Fruit fly (Drosophila melanogaster) whole organism, embryonic: Measurements from ENCODE around the gene sbr.

Source experiments
- Adf1 ChIP-seq: fragments of 200-800 bp; sonication (Bioruptor generic); IDR thresholded peaks from 2 replicates; pipeline ENCODE4 v1.3.6; 2022; ENCODE audit warnings: missing biosample characterization, missing genetic modification characterization
- BEAF-32 ChIP-seq: fragments of 200-800 bp; sonication (Bioruptor generic); optimal IDR thresholded peaks from 3 replicates; lab custom pipeline; 2017; ENCODE audit warnings: missing biosample characterization, missing genetic modification characterization, mild to moderate bottlenecking, moderate library complexity, missing genetic modification reagents
- CG10147 ChIP-seq: fragments of 200-800 bp; sonication (Bioruptor generic); optimal IDR thresholded peaks from 2 replicates; lab custom pipeline; 2019; ENCODE audit warnings: missing biosample characterization, mild to moderate bottlenecking, missing genetic modification characterization, moderate library complexity
- CG11696 ChIP-seq: fragments of 200-800 bp; sonication (Bioruptor generic); IDR thresholded peaks from 2 replicates; pipeline ENCODE4 v1.3.6; 2022; ENCODE audit warnings: missing biosample characterization, missing genetic modification characterization
- CG11723 ChIP-seq: fragments of 200-800 bp; sonication (Bioruptor generic); optimal IDR thresholded peaks from 2 replicates; lab custom pipeline; 2017; ENCODE audit warnings: missing biosample characterization, mild to moderate bottlenecking, missing genetic modification characterization
- CG12219 ChIP-seq: fragments of 200-800 bp; sonication (Bioruptor generic); optimal IDR thresholded peaks from 3 replicates; lab custom pipeline; 2018; ENCODE audit warnings: missing biosample characterization, mild to moderate bottlenecking, missing genetic modification characterization
- CG13624 ChIP-seq: fragments of 200-800 bp; sonication (Bioruptor generic); optimal IDR thresholded peaks from 2 replicates; lab custom pipeline; 2016; ENCODE audit warnings: missing biosample characterization, missing genetic modification characterization
- CG14014 ChIP-seq: fragments of 200-800 bp; sonication (Bioruptor generic); IDR thresholded peaks from 2 replicates; pipeline ENCODE4 v1.3.6; 2022; ENCODE audit warnings: missing biosample characterization, missing genetic modification characterization
- CG14050 ChIP-seq: fragments of 200-800 bp; sonication (Bioruptor generic); IDR thresholded peaks from 3 replicates; pipeline ENCODE4 v1.3.6; 2022; ENCODE audit warnings: missing biosample characterization, missing genetic modification characterization
- CG15696 ChIP-seq: fragments of 200-800 bp; sonication (Bioruptor generic); optimal IDR thresholded peaks from 2 replicates; lab custom pipeline; 2019; ENCODE audit warnings: missing biosample characterization, mild to moderate bottlenecking, missing genetic modification characterization, moderate library complexity
- CG17328 ChIP-seq: fragments of 200-800 bp; sonication (Bioruptor generic); IDR thresholded peaks from 2 replicates; pipeline ENCODE4 v1.3.6; 2022; ENCODE audit warnings: missing biosample characterization, missing genetic modification characterization
- CG17912 ChIP-seq: fragments of 200-800 bp; sonication (Bioruptor generic); optimal IDR thresholded peaks from 2 replicates; lab custom pipeline; 2018; ENCODE audit warnings: missing biosample characterization, mild to moderate bottlenecking, missing genetic modification characterization
- CG18262 ChIP-seq: fragments of 200-800 bp; optimal IDR thresholded peaks from 3 replicates; lab custom pipeline; 2019; ENCODE audit warnings: missing biosample characterization, mild to moderate bottlenecking, missing genetic modification characterization, moderate library complexity
- CG18599 ChIP-seq: fragments of 200-800 bp; sonication (Bioruptor generic); optimal IDR thresholded peaks from 3 replicates; lab custom pipeline; 2017; ENCODE audit warnings: missing biosample characterization, missing genetic modification characterization, mild to moderate bottlenecking, moderate library complexity, missing genetic modification reagents
- CG2199 ChIP-seq: fragments of 200-800 bp; sonication (Bioruptor generic); IDR thresholded peaks from 3 replicates; pipeline ENCODE4 v1.3.6; 2022; ENCODE audit warnings: missing biosample characterization, missing genetic modification characterization
- CG2678 ChIP-seq: fragments of 200-800 bp; sonication (Bioruptor generic); optimal IDR thresholded peaks from 3 replicates; lab custom pipeline; 2019; ENCODE audit warnings: missing biosample characterization, mild to moderate bottlenecking, missing genetic modification characterization, moderate library complexity
- CG33557 ChIP-seq: fragments of 200-800 bp; sonication (Bioruptor generic); optimal IDR thresholded peaks from 2 replicates; lab custom pipeline; 2019; ENCODE audit warnings: missing biosample characterization, mild to moderate bottlenecking, missing genetic modification characterization, moderate library complexity
- CG4617 ChIP-seq: fragments of 200-800 bp; sonication (Bioruptor generic); optimal IDR thresholded peaks from 3 replicates; lab custom pipeline; 2016; ENCODE audit warnings: missing biosample characterization, missing genetic modification characterization, borderline replicate concordance
- CG6272 ChIP-seq: fragments of 200-800 bp; sonication (Bioruptor generic); IDR thresholded peaks from 2 replicates; pipeline ENCODE4 v1.3.6; 2022; ENCODE audit warnings: missing biosample characterization, missing genetic modification characterization
- CG8281 ChIP-seq: fragments of 200-800 bp; sonication (Bioruptor generic); optimal IDR thresholded peaks from 2 replicates; lab custom pipeline; 2018; ENCODE audit warnings: missing biosample characterization, mild to moderate bottlenecking, missing genetic modification characterization, moderate library complexity
- CG8765 ChIP-seq: fragments of 200-800 bp; sonication (Bioruptor generic); IDR thresholded peaks from 2 replicates; pipeline ENCODE4 v1.3.6; 2022; ENCODE audit warnings: missing biosample characterization, missing genetic modification characterization
- CoRest ChIP-seq: fragments of 200-800 bp; sonication (Bioruptor generic); optimal IDR thresholded peaks from 3 replicates; lab custom pipeline; 2018; ENCODE audit warnings: missing biosample characterization, mild to moderate bottlenecking, missing genetic modification characterization, moderate library complexity
- Dp ChIP-seq: fragments of 200-800 bp; sonication (Bioruptor generic); optimal IDR thresholded peaks from 2 replicates; lab custom pipeline; 2018; ENCODE audit warnings: missing biosample characterization, mild to moderate bottlenecking, missing genetic modification characterization, moderate library complexity
- Elba2 ChIP-seq: fragments of 200-800 bp; sonication (Bioruptor generic); optimal IDR thresholded peaks from 3 replicates; lab custom pipeline; 2016; ENCODE audit warnings: missing biosample characterization, missing genetic modification characterization
- H15 ChIP-seq: fragments of 200-800 bp; sonication (Bioruptor generic); IDR thresholded peaks from 3 replicates; pipeline ENCODE4 v1.3.6; 2022; ENCODE audit warnings: missing biosample characterization, missing genetic modification characterization
- Hey ChIP-seq: fragments of 200-800 bp; sonication (Bioruptor generic); optimal IDR thresholded peaks from 3 replicates; lab custom pipeline; 2018; ENCODE audit warnings: missing biosample characterization, mild to moderate bottlenecking, missing genetic modification characterization
- Lhr ChIP-seq: fragments of 200-800 bp; sonication (Bioruptor generic); optimal IDR thresholded peaks from 3 replicates; lab custom pipeline; 2017; ENCODE audit warnings: mild to moderate bottlenecking, missing biosample characterization, missing genetic modification reagents, missing genetic modification characterization
- Ravus ChIP-seq: fragments of 200-800 bp; sonication (Bioruptor generic); IDR thresholded peaks from 2 replicates; pipeline ENCODE4 v1.3.6; 2022; ENCODE audit warnings: missing biosample characterization, missing genetic modification characterization
- Six4 ChIP-seq: fragments of 200-800 bp; sonication (Bioruptor generic); optimal IDR thresholded peaks from 2 replicates; lab custom pipeline; 2016; ENCODE audit warnings: missing biosample characterization, missing genetic modification characterization
- Ssrp ChIP-seq: fragments of 200-800 bp; sonication (Bioruptor generic); optimal IDR thresholded peaks from 2 replicates; lab custom pipeline; 2018; ENCODE audit warnings: missing biosample characterization, mild to moderate bottlenecking, missing genetic modification characterization, moderate library complexity
- Usf ChIP-seq: fragments of 200-800 bp; sonication (Bioruptor generic); optimal IDR thresholded peaks from 2 replicates; lab custom pipeline; 2017; ENCODE audit warnings: missing genotype, missing biosample characterization, missing genetic modification characterization
- al ChIP-seq: fragments of 200-800 bp; sonication (Bioruptor generic); IDR thresholded peaks from 2 replicates; pipeline ENCODE4 v1.3.6; 2022; ENCODE audit warnings: missing biosample characterization, missing genetic modification characterization
- aop ChIP-seq: fragments of 200-800 bp; sonication (Bioruptor generic); IDR thresholded peaks from 2 replicates; pipeline ENCODE4 v1.3.6; 2022; ENCODE audit warnings: missing biosample characterization, missing genetic modification characterization
- bowl ChIP-seq: fragments of 200-800 bp; sonication (Bioruptor generic); IDR thresholded peaks from 2 replicates; pipeline ENCODE4 v1.3.6; 2022; ENCODE audit warnings: missing biosample characterization, missing genetic modification characterization
- chinmo ChIP-seq: fragments of 200-800 bp; sonication (Bioruptor generic); IDR thresholded peaks from 4 replicates; pipeline ENCODE4 v1.3.6; 2022; ENCODE audit warnings: missing biosample characterization, missing genetic modification characterization; ENCODE audit not compliant: partially characterized antibody
- croc ChIP-seq: fragments of 200-800 bp; sonication (Bioruptor generic); conservative IDR thresholded peaks from 3 replicates; pipeline ENCODE4 v1.3.6; 2022; ENCODE audit warnings: missing biosample characterization, missing genetic modification characterization
- dati ChIP-seq: fragments of 200-800 bp; sonication (Bioruptor generic); IDR thresholded peaks from 2 replicates; pipeline ENCODE4 v1.3.6; 2022; ENCODE audit warnings: missing biosample characterization, missing genetic modification characterization
- disco-r ChIP-seq: fragments of 200-800 bp; sonication (Bioruptor generic); optimal IDR thresholded peaks from 2 replicates; lab custom pipeline; 2016; ENCODE audit warnings: missing biosample characterization, missing genetic modification characterization
- fd64A ChIP-seq: fragments of 200-800 bp; sonication (Bioruptor generic); optimal IDR thresholded peaks from 3 replicates; lab custom pipeline; 2018; ENCODE audit warnings: missing biosample characterization, mild to moderate bottlenecking, missing genetic modification characterization
- gfzf ChIP-seq: fragments of 200-800 bp; sonication (Bioruptor generic); optimal IDR thresholded peaks from 2 replicates; lab custom pipeline; 2016; ENCODE audit warnings: missing biosample characterization, mild to moderate bottlenecking, missing genetic modification characterization, moderate library complexity
- hbn ChIP-seq: fragments of 200-800 bp; sonication (Bioruptor generic); IDR thresholded peaks from 2 replicates; pipeline ENCODE4 v1.3.6; 2022; ENCODE audit warnings: missing biosample characterization, missing genetic modification characterization; ENCODE audit not compliant: partially characterized antibody
- kay ChIP-seq: fragments of 200-800 bp; sonication (Bioruptor generic); optimal IDR thresholded peaks from 2 replicates; lab custom pipeline; 2016; ENCODE audit warnings: missing biosample characterization, missing genetic modification characterization
- pan ChIP-seq, 4 experiments: fragments of >200 bp in 3 of 4; fragments of 200-800 bp in 1 of 4; sonication (Bioruptor generic) in 1 of 4; optimal IDR thresholded peaks in 3 of 4; IDR thresholded peaks in 1 of 4; 2 replicates each; pipeline versions ENCODE4 v1.3.6 to Lab custom; 2017 to 2022; ENCODE audit warnings: missing biosample characterization in 2 of 4, missing genetic modification characterization in 2 of 4, mixed read lengths in 1 of 4
- pzg ChIP-seq: fragments of 200-800 bp; sonication (Bioruptor generic); optimal IDR thresholded peaks from 3 replicates; lab custom pipeline; 2018; ENCODE audit warnings: missing biosample characterization, mild to moderate bottlenecking, missing genetic modification characterization, moderate library complexity
- slou ChIP-seq: fragments of 200-800 bp; sonication (Bioruptor generic); optimal IDR thresholded peaks from 3 replicates; lab custom pipeline; 2016; ENCODE audit warnings: missing biosample characterization, missing genetic modification characterization
- tap ChIP-seq: fragments of 200-800 bp; optimal IDR thresholded peaks from 3 replicates; lab custom pipeline; 2019; ENCODE audit warnings: missing biosample characterization, mild to moderate bottlenecking, missing genetic modification characterization, moderate library complexity
- tup ChIP-seq: fragments of 200-800 bp; sonication (Bioruptor generic); optimal IDR thresholded peaks from 2 replicates; lab custom pipeline; 2016; ENCODE audit warnings: missing biosample characterization, mild to moderate bottlenecking, missing genetic modification characterization, moderate library complexity
- tx ChIP-seq: fragments of 200-800 bp; sonication (Bioruptor generic); optimal IDR thresholded peaks from 2 replicates; lab custom pipeline; 2016; ENCODE audit warnings: missing biosample characterization, missing genetic modification characterization
- wek ChIP-seq: fragments of 200-800 bp; sonication (Bioruptor generic); optimal IDR thresholded peaks from 3 replicates; lab custom pipeline; 2018; ENCODE audit warnings: missing biosample characterization, mild to moderate bottlenecking, missing genetic modification characterization, moderate library complexity
- z ChIP-seq: fragments of 200-800 bp; sonication (Bioruptor generic); IDR thresholded peaks from 3 replicates; pipeline ENCODE4 v1.3.6; 2022; ENCODE audit warnings: missing biosample characterization, missing genetic modification characterization

Gene sbr

dm6 chrX:10786443-10787097 lies 60.3 kb downstream of the sbr start, which contains the start of the genes Ant2 and sesB (continued):
- TF ChIP-seq CG17912 (GFP tag; lab: Kevin White, UChicago) (no peak), dati (GFP tag; lab: Robert Waterston, UW) (no peak), aop (GFP tag; lab: Robert Waterston, UW) (no peak), CG8765 (GFP tag; lab: Robert Waterston, UW) (no peak), Elba2 (no peak), slou (GFP tag; lab: Kevin White, UChicago) (no peak), CG18262 (tag; lab: Kevin White, UChicago) (no peak), CoRest (tag; lab: Kevin White, UChicago) (no peak), tap (tag; lab: Kevin White, UChicago) (no peak), Lhr (GFP tag; lab: Kevin White, UChicago) (peak; percentile 27), CG2678 (tag; lab: Kevin White, UChicago) (no peak), tup (GFP tag; lab: Kevin White, UChicago) (no peak), BEAF-32 (GFP tag; lab: Kevin White, UChicago) (peak; percentile 81), CG33557 (GFP tag; lab: Kevin White, UChicago) (no peak), al (no peak), CG2199 (GFP tag; lab: Robert Waterston, UW) (no peak), Usf (GFP tag; lab: Kevin White, UChicago) (no peak), CG11696 (no peak), CG15696 (no peak), CG13624 (no peak), Dp (GFP tag; lab: Kevin White, UChicago) (peak; percentile 13), Ssrp (tag; lab: Kevin White, UChicago) (no peak), pan (optimal IDR thresholded peaks at IDR 0.05; lab: Kevin White, UChicago) (no peak), pan (GFP tag; optimal IDR thresholded peaks at IDR 0.05 in 1 of 2, IDR thresholded peaks at IDR 0.05 in 1 of 2) (no peak), CG14014 (GFP tag; lab: Robert Waterston, UW) (no peak), bowl (GFP tag; lab: Robert Waterston, UW) (no peak), croc (no peak), Hey (tag; lab: Kevin White, UChicago) (no peak), fd64A (GFP tag; lab: Kevin White, UChicago) (no peak), CG11723 (GFP tag; lab: Kevin White, UChicago) (no peak), CG8281 (tag; lab: Kevin White, UChicago) (no peak), Ravus (no peak), gfzf (GFP tag; lab: Kevin White, UChicago) (peak; percentile 67), CG4617 (GFP tag; lab: Kevin White, UChicago) (no peak), disco-r (no peak), wek (GFP tag; lab: Kevin White, UChicago) (no peak), CG18599 (GFP tag; lab: Kevin White, UChicago) (no peak), CG14050 (no peak), CG10147 (GFP tag; lab: Kevin White, UChicago) (no peak), CG6272 (no peak), H15 (GFP tag; lab: Robert Waterston, UW) (no peak), CG17328 (GFP tag; lab: Robert Waterston, UW) (no peak), chinmo (GFP tag; lab: Robert Waterston, UW) (peak; percentile 39; the same call in 1 of the 4 replicates), hbn (GFP tag; lab: Robert Waterston, UW) (peak; percentile 71), Adf1 (GFP tag; lab: Robert Waterston, UW) (no peak), kay (GFP tag; lab: Kevin White, UChicago) (no peak), pzg (GFP tag; lab: Kevin White, UChicago) (peak; percentile 75), z (GFP tag; lab: Robert Waterston, UW) (no peak), CG12219 (no peak), tx (GFP tag; lab: Kevin White, UChicago) (no peak), Six4 (no peak)
